Worm (Caenorhabditis elegans) whole organism, L4 larva: Measurements from ENCODE around the gene F55G7.4.

ENCODE experiments used
- D1046.2 ChIP-seq: fragments of 200-800 bp; sonication (Bioruptor generic); IDR thresholded peaks from 2 replicates; pipeline ENCODE4 v1.3.6; 2022; ENCODE audit warnings: missing genetic modification characterization, missing compliant biosample characterization
- F49E8.2 ChIP-seq: sonication (generic microtip); optimal IDR thresholded peaks from 2 replicates; lab custom pipeline; 2016; ENCODE audit warnings: missing compliant biosample characterization, mild to moderate bottlenecking, missing genetic modification characterization, borderline replicate concordance
- T20F7.1 ChIP-seq: fragments of 200-800 bp; sonication (Bioruptor generic); optimal IDR thresholded peaks from 2 replicates; lab custom pipeline; 2018; ENCODE audit warnings: mild to moderate bottlenecking, missing genetic modification characterization, missing compliant biosample characterization
- Y105C5A.15 ChIP-seq: fragments of 200-800 bp; sonication (Bioruptor generic); IDR thresholded peaks from 2 replicates; pipeline ENCODE4 v1.3.6; 2022; ENCODE audit warnings: missing genetic modification characterization, missing compliant biosample characterization
- Y75B8A.6 ChIP-seq: fragments of 200-800 bp; sonication (Bioruptor generic); IDR thresholded peaks from 2 replicates; pipeline ENCODE4 v1.3.6; 2022; ENCODE audit warnings: missing genetic modification reagents, missing genetic modification characterization, missing compliant biosample characterization
- ZK546.5 ChIP-seq, 2 experiments: sonication (generic microtip); optimal IDR thresholded peaks; 2 replicates each; lab custom pipeline; 2017; ENCODE audit warnings: missing biosample characterization in 2 of 2, missing genetic modification characterization in 2 of 2
- aha-1 ChIP-seq: fragments of 150-350 bp; peaks from one replicate; lab custom pipeline; 2014; ENCODE audit warnings: missing biosample characterization, missing genetic modification characterization
- aly-2 ChIP-seq: sonication (generic microtip); optimal IDR thresholded peaks from 2 replicates; lab custom pipeline; 2018; ENCODE audit warnings: missing biosample characterization, missing genetic modification characterization
- arid-1 ChIP-seq: fragments of 200-800 bp; sonication (Bioruptor generic); conservative IDR thresholded peaks from 2 replicates; pipeline ENCODE4 v1.3.6; 2022; ENCODE audit warnings: missing genetic modification reagents, missing genetic modification characterization, missing compliant biosample characterization
- attf-4 ChIP-seq: sonication (generic microtip); optimal IDR thresholded peaks from 3 replicates; lab custom pipeline; 2017; ENCODE audit warnings: missing biosample characterization, missing genetic modification characterization
- ceh-20 ChIP-seq: fragments of 200-800 bp; sonication (Bioruptor generic); IDR thresholded peaks from 2 replicates; pipeline ENCODE4 v1.3.6; 2022; ENCODE audit warnings: missing genetic modification reagents, missing genetic modification characterization, missing compliant biosample characterization
- ceh-28 ChIP-seq: fragments of 150-350 bp; optimal IDR thresholded peaks from 2 replicates; lab custom pipeline; 2014; ENCODE audit warnings: missing biosample characterization, missing genetic modification reagents, missing genetic modification characterization
- ceh-44 ChIP-seq: fragments of 200-800 bp; sonication (Bioruptor generic); IDR thresholded peaks from 2 replicates; pipeline ENCODE4 v1.3.6; 2022; ENCODE audit warnings: missing genetic modification reagents, missing genetic modification characterization, missing compliant biosample characterization
- ceh-62 ChIP-seq: sonication (generic microtip); optimal IDR thresholded peaks from 2 replicates; lab custom pipeline; 2017; ENCODE audit warnings: missing biosample characterization, missing genetic modification characterization
- daf-16 ChIP-seq, 3 experiments: sonication (generic microtip); optimal IDR thresholded peaks; 2 replicates each; lab custom pipeline; 2016 to 2017; ENCODE audit warnings: missing genetic modification characterization in 3 of 3, missing genetic modification reagents in 3 of 3, mild to moderate bottlenecking in 2 of 3, missing compliant biosample characterization in 2 of 3, missing biosample characterization in 1 of 3, moderate library complexity in 1 of 3
- daf-8 ChIP-seq: fragments of 200-800 bp; sonication (Bioruptor generic); IDR thresholded peaks from 2 replicates; pipeline ENCODE4 v1.3.6; 2022; ENCODE audit warnings: missing genetic modification characterization, missing compliant biosample characterization
- dpl-1 ChIP-seq: fragments of 150-350 bp; optimal IDR thresholded peaks from 2 replicates; lab custom pipeline; 2014; ENCODE audit warnings: missing biosample characterization, missing genetic modification reagents, missing genetic modification characterization
- fkh-10 ChIP-seq: fragments of 150-350 bp; optimal IDR thresholded peaks from 2 replicates; lab custom pipeline; 2014; ENCODE audit warnings: missing biosample characterization, missing genetic modification reagents, missing genetic modification characterization
- gei-8 ChIP-seq: fragments of 200-800 bp; sonication (Bioruptor generic); optimal IDR thresholded peaks from 2 replicates; lab custom pipeline; 2018; ENCODE audit warnings: mild to moderate bottlenecking, missing genetic modification characterization, missing compliant biosample characterization
- hif-1 ChIP-seq, 2 experiments: sonication (generic microtip); optimal IDR thresholded peaks; 2 replicates each; lab custom pipeline; 2016 to 2017; ENCODE audit warnings: missing compliant biosample characterization in 2 of 2, missing genetic modification characterization in 2 of 2, missing genetic modification reagents in 2 of 2, missing genotype in 2 of 2, mild to moderate bottlenecking in 1 of 2
- hlh-11 ChIP-seq: fragments of 200-800 bp; sonication (Bioruptor generic); optimal IDR thresholded peaks from 2 replicates; lab custom pipeline; 2018; ENCODE audit warnings: mild to moderate bottlenecking, missing genetic modification characterization, missing compliant biosample characterization
- hmg-1.1 ChIP-seq: fragments of 200-800 bp; sonication (Bioruptor generic); IDR thresholded peaks from 2 replicates; pipeline ENCODE4 v1.3.6; 2022; ENCODE audit warnings: missing genetic modification reagents, missing genetic modification characterization, missing compliant biosample characterization
- jun-1 ChIP-seq: fragments of 150-350 bp; optimal IDR thresholded peaks from 2 replicates; lab custom pipeline; 2014; ENCODE audit warnings: missing biosample characterization, missing genetic modification reagents, missing genetic modification characterization
- lin-1 ChIP-seq: fragments of 200-800 bp; sonication (Bioruptor generic); IDR thresholded peaks from 2 replicates; pipeline ENCODE4 v1.3.6; 2022; ENCODE audit warnings: missing genetic modification reagents, missing genetic modification characterization, missing compliant biosample characterization
- lin-15B ChIP-seq: fragments of 150-350 bp; sonication (generic microtip); optimal IDR thresholded peaks from 3 replicates; lab custom pipeline; 2014; ENCODE audit warnings: missing biosample characterization, missing genetic modification characterization
- lin-29 ChIP-seq: fragments of 200-800 bp; sonication (Bioruptor generic); IDR thresholded peaks from 2 replicates; pipeline ENCODE4 v1.3.6; 2022; ENCODE audit warnings: missing genetic modification reagents, missing genetic modification characterization, missing compliant biosample characterization
- lir-3 ChIP-seq: sonication (generic microtip); optimal IDR thresholded peaks from 2 replicates; lab custom pipeline; 2016; ENCODE audit warnings: mild to moderate bottlenecking, missing genetic modification characterization, missing compliant biosample characterization
- lsy-2 ChIP-seq, 2 experiments: fragments of 150-350 bp in 1 of 2; sonication (generic microtip) in 1 of 2; optimal IDR thresholded peaks; 2 replicates each; lab custom pipeline; 2014 to 2017; ENCODE audit warnings: missing biosample characterization in 2 of 2, missing genetic modification characterization in 2 of 2
- nhr-102 ChIP-seq: sonication (generic microtip); optimal IDR thresholded peaks from 2 replicates; lab custom pipeline; 2016; ENCODE audit warnings: mild to moderate bottlenecking, missing genetic modification characterization, moderate library complexity, missing compliant biosample characterization
- nhr-111 ChIP-seq: fragments of 200-800 bp; sonication (Bioruptor generic); optimal IDR thresholded peaks from 2 replicates; lab custom pipeline; 2018; ENCODE audit warnings: mild to moderate bottlenecking, missing genetic modification characterization, missing compliant biosample characterization
- nhr-28 ChIP-seq: fragments of 150-350 bp; optimal IDR thresholded peaks from 2 replicates; lab custom pipeline; 2014; ENCODE audit warnings: missing biosample characterization, missing genetic modification characterization
- nhr-41 ChIP-seq: fragments of 200-800 bp; sonication (Bioruptor generic); IDR thresholded peaks from 2 replicates; pipeline ENCODE4 v1.3.6; 2022; ENCODE audit warnings: missing genetic modification reagents, missing genetic modification characterization, missing compliant biosample characterization
- nhr-48 ChIP-seq: sonication (generic microtip); optimal IDR thresholded peaks from 2 replicates; lab custom pipeline; 2016; ENCODE audit warnings: mild to moderate bottlenecking, missing genetic modification characterization, missing compliant biosample characterization
- nhr-77 ChIP-seq: fragments of 150-350 bp; optimal IDR thresholded peaks from 2 replicates; lab custom pipeline; 2014; ENCODE audit warnings: missing biosample characterization, missing genetic modification characterization
- pha-4 ChIP-seq, 2 experiments: fragments of 150-350 bp in 1 of 2; fragments of 200-800 bp in 1 of 2; sonication (Bioruptor generic) in 1 of 2; IDR thresholded peaks in 1 of 2; optimal IDR thresholded peaks in 1 of 2; 2 replicates each; pipeline versions ENCODE4 v1.3.6 to Lab custom; 2014 to 2022; ENCODE audit warnings: missing genetic modification characterization in 2 of 2, missing genetic modification reagents in 2 of 2, missing biosample characterization in 1 of 2, missing compliant biosample characterization in 1 of 2
- php-3 ChIP-seq: fragments of 200-800 bp; sonication (Bioruptor generic); IDR thresholded peaks from 2 replicates; pipeline ENCODE4 v1.3.6; 2022; ENCODE audit warnings: missing genetic modification reagents, missing genetic modification characterization, missing compliant biosample characterization
- sdz-12 ChIP-seq: fragments of 200-800 bp; sonication (Bioruptor generic); optimal IDR thresholded peaks from 2 replicates; lab custom pipeline; 2018; ENCODE audit warnings: mild to moderate bottlenecking, missing genetic modification characterization, missing compliant biosample characterization
- snpc-1.2 ChIP-seq: fragments of 200-800 bp; sonication (Bioruptor generic); IDR thresholded peaks from 2 replicates; pipeline ENCODE4 v1.3.6; 2022; ENCODE audit warnings: missing genetic modification reagents, missing genetic modification characterization, missing compliant biosample characterization
- spr-3 ChIP-seq: fragments of 200-800 bp; sonication (Bioruptor generic); optimal IDR thresholded peaks from 2 replicates; lab custom pipeline; 2018; ENCODE audit warnings: mild to moderate bottlenecking, missing genetic modification characterization, missing compliant biosample characterization
- tra-1 ChIP-seq: fragments of 200-800 bp; sonication (Bioruptor generic); IDR thresholded peaks from 2 replicates; pipeline ENCODE4 v1.3.6; 2022; ENCODE audit warnings: missing genetic modification reagents, missing genetic modification characterization, missing compliant biosample characterization
- unc-130 ChIP-seq: sonication (generic microtip); optimal IDR thresholded peaks from 2 replicates; lab custom pipeline; 2016; ENCODE audit warnings: missing genetic modification reagents, missing genetic modification characterization, missing compliant biosample characterization
- unc-39 ChIP-seq: sonication (generic microtip); optimal IDR thresholded peaks from 2 replicates; lab custom pipeline; 2017; ENCODE audit warnings: missing biosample characterization, missing genetic modification characterization
- vab-7 ChIP-seq: fragments of 200-800 bp; sonication (Bioruptor generic); IDR thresholded peaks from 2 replicates; pipeline ENCODE4 v1.3.6; 2022; ENCODE audit warnings: missing genetic modification reagents, missing genetic modification characterization, missing compliant biosample characterization
- zag-1 ChIP-seq: fragments of 150-350 bp; optimal IDR thresholded peaks from 2 replicates; lab custom pipeline; 2014; ENCODE audit warnings: missing biosample characterization, missing genetic modification characterization
- zfp-3 ChIP-seq: fragments of 200-800 bp; sonication (Bioruptor generic); conservative IDR thresholded peaks from 2 replicates; pipeline ENCODE4 v1.3.6; 2022; ENCODE audit warnings: missing genetic modification reagents, missing genetic modification characterization, missing compliant biosample characterization
- ztf-11 ChIP-seq: fragments of 150-350 bp; optimal IDR thresholded peaks from 2 replicates; lab custom pipeline; 2014; ENCODE audit warnings: missing biosample characterization, missing genetic modification characterization

The F55G7.4 gene

DNA sequence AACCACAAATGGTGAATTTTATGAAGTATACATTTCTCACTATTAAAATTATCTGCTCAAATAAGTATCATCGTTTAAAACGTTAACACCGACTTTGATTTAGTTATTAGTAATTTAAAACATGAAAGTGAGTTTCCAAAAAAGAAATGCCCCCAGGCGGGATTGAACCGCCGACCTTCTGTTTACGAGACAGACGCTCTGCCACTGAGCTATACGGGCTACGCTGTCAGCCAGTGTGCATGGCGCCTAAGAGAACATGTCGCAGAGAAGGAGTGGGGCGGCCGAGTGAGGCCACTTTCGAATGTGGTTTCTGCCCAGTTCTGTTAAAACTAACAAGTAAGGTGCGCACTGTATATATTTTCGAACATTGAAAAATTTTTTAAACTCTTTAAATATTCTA, 7.2 kb downstream of the F55G7.4 start (continued):
- no peak for TF ChIP-seq gei-8
- peak; percentile 12 for TF ChIP-seq nhr-28
- TF ChIP-seq D1046.2, result peak; percentile 58; the same call in 1 of the 2 replicates
- no peak for TF ChIP-seq ceh-62 (tag; lab: Kevin White, UChicago)
- no peak for TF ChIP-seq T20F7.1 (GFP tag; lab: Kevin White, UChicago)
- peak; percentile 42 for TF ChIP-seq sdz-12 (GFP tag; lab: Kevin White, UChicago)
- peak; percentile 89 for TF ChIP-seq vab-7 (GFP tag; lab: Robert Waterston, UW)
- peak; percentile 73 for TF ChIP-seq nhr-102 (tag; lab: Kevin White, UChicago)
- TF ChIP-seq aly-2 (tag; lab: Kevin White, UChicago), result no peak
- TF ChIP-seq lin-15B (tag; lab: Kevin White, UChicago), result no peak
- peak; percentile 59; the same call in 1 of the 2 replicates for TF ChIP-seq lin-1 (GFP tag; lab: Robert Waterston, UW)
- TF ChIP-seq ztf-11 (tag; lab: Kevin White, UChicago), result no peak
- TF ChIP-seq ceh-44 (GFP tag; lab: Robert Waterston, UW), result 0 out of 2 replicates have a peak, but pooled peaks have one; percentile 16
- peak; percentile 54; the same call in 1 of the 2 replicates for TF ChIP-seq arid-1 (GFP tag; lab: Robert Waterston, UW)
- no peak for TF ChIP-seq zag-1 (tag; lab: Kevin White, UChicago)
- 0 out of 2 replicates have a peak, but pooled peaks have one; percentile 33 for TF ChIP-seq nhr-41
- TF ChIP-seq ZK546.5 (tag; optimal IDR thresholded peaks at IDR 0.05; lab: Kevin White, UChicago), result no peak
- TF ChIP-seq, all 104 proteins: peak for 59

DNA sequence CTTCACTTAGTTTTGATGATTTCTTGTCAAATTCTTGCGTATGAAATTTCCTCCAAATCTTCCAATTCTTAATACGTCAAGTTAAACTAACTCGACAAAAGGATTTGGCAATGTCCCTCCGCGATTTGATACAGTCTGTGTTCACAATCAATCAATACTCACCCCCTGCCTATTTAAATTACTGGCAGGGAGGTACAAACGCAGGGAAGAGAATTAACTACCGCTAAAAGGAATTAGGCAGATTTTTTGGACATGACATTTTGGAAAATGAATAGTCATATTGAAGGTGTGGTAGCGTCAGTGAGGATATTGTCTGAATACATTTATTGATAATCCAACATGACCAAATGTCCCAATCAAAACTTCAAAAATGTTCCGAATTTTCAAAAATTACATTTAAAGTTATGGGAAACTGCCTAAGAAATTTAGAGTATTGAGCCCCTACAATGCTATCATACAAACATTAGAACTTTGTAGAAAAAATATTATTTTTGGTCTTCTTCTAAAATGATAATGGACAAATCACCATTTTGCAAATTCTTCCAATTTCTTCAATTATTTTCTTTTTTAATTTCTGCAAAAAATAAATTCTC, 9.8 kb downstream of the F55G7.4 start:
- TF ChIP-seq nhr-77 (tag; lab: Kevin White, UChicago) (peak; percentile 100), unc-39 (peak; percentile 92), sdz-12 (GFP tag; lab: Kevin White, UChicago) (peak; percentile 91), F49E8.2 (tag; lab: Kevin White, UChicago) (peak; percentile 40), attf-4 (tag; lab: Kevin White, UChicago) (peak; percentile 74), jun-1 (tag; lab: Kevin White, UChicago) (peak; percentile 99), lin-29 (GFP tag; lab: Robert Waterston, UW) (peak; percentile 89), zag-1 (tag; lab: Kevin White, UChicago) (peak; percentile 94), hmg-1.1 (GFP tag; lab: Robert Waterston, UW) (peak; percentile 99), php-3 (GFP tag; lab: Robert Waterston, UW) (peak; percentile 96), daf-8 (GFP tag; lab: Robert Waterston, UW) (no peak), aha-1 (tag; lab: Kevin White, UChicago) (peak; percentile 100), pha-4 (GFP tag; IDR thresholded peaks at IDR 0.05; lab: Robert Waterston, UW) (peak; percentile 97), pha-4 (tag; optimal IDR thresholded peaks at IDR 0.05; lab: Kevin White, UChicago) (peak; percentile 78), lir-3 (tag; lab: Kevin White, UChicago) (peak; percentile 90), hlh-11 (tag; lab: Kevin White, UChicago) (peak; percentile 97), Y105C5A.15 (GFP tag; lab: Robert Waterston, UW) (peak; percentile 75), D1046.2 (peak; percentile 89; the same call in 1 of the 2 replicates), ZK546.5 (tag; optimal IDR thresholded peaks at IDR 0.05; lab: Kevin White, UChicago) (peak; percentile 31 to 75), ceh-20 (GFP tag; lab: Robert Waterston, UW) (peak; percentile 95), Y75B8A.6 (GFP tag; lab: Robert Waterston, UW) (peak; percentile 89), zfp-3 (peak; percentile 94), fkh-10 (GFP tag; lab: Kevin White, UChicago) (peak; percentile 98), spr-3 (peak; percentile 98), nhr-111 (GFP tag; lab: Kevin White, UChicago) (peak; percentile 36), ceh-28 (tag; lab: Kevin White, UChicago) (peak; percentile 99), ceh-62 (tag; lab: Kevin White, UChicago) (no peak), tra-1 (GFP tag; lab: Robert Waterston, UW) (peak; percentile 95), daf-16 (GFP tag; optimal IDR thresholded peaks at IDR 0.05; lab: Kevin White, UChicago) (peak; percentile 96 to 98), daf-16 (tag; optimal IDR thresholded peaks at IDR 0.05; lab: Kevin White, UChicago) (peak; percentile 93), dpl-1 (GFP tag; lab: Kevin White, UChicago) (peak; percentile 76), hif-1 (tag; optimal IDR thresholded peaks at IDR 0.05; lab: Kevin White, UChicago) (peak; percentile 82 to 92), nhr-28 (peak; percentile 95), nhr-41 (peak; percentile 68), unc-130 (peak; percentile 42), snpc-1.2 (GFP tag; lab: Robert Waterston, UW) (no peak; the same call in 1 of the 2 replicates), lsy-2 (tag; optimal IDR thresholded peaks at IDR 0.05; lab: Kevin White, UChicago) (peak; percentile 96 to 97), nhr-48 (tag; lab: Kevin White, UChicago) (peak; percentile 98)
